Fruit fly (Drosophila melanogaster): ENCODE results near the gene CG4020.

DNA sequence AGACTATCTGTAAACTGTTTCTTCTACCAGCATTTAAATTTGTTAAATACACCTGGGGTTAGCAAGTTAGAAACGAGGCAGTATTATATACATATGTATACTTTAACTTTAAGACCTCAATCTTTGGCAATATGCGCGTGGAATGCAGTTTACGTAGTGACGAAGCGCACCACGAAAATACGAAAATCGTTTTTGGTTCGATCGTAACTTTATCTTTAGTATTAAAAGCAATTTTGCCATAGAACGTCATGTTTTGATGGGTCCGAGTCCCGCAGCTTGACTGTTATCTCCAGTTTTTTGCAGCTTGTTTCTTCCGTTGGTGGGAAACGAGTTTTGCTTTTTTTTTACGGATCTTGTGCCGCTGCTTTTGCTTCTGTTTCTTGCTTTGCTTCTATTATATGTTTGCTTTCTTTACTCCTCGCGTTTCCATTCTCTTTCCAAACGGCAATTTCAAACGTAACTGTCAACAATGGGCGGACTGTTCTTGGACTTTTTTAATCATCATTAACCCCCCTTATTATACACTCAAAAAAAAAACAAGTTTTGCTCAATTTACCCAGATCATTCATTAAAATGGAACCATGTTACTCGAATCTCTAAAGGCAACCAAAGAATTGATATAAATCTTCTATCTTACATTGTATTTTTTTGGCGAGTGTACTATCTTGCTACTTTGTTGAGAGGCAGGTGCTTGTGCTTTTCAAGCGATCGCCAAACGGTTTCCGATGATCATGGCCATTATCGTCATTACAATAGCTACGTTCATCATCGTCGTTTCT is 13.7 kb upstream of the CG4020 start:
- TF ChIP-seq pad (GFP tag; optimal IDR thresholded peaks at IDR 0.05) (peak; percentile 13), CG7101 (tag; optimal IDR thresholded peaks at IDR 0.05) (peak; percentile 54), CG5204 (GFP tag; optimal IDR thresholded peaks at IDR 0.05) (no peak), CG1620 (GFP tag; optimal IDR thresholded peaks at IDR 0.05) (no peak), CG14711 (tag; optimal IDR thresholded peaks at IDR 0.05) (peak; percentile 68), ovo (GFP tag; optimal IDR thresholded peaks at IDR 0.05) (no peak), Clk (GFP tag; optimal IDR thresholded peaks at IDR 0.05) (no peak), CG33017 (tag; optimal IDR thresholded peaks at IDR 0.05) (no peak)

All from whole organism, adult.